Worm (Caenorhabditis elegans): ENCODE data around the gene F54D10.5.

F54D10.5 gene

ce11 chrII:3821248-3821647 is 13.3 kb upstream of the F54D10.5 start, which contains the start of gene F54D10.7:
TSS of gene F54D10.7 (minus strand) at chrII:3821296.
- TF ChIP-seq daf-19 (GFP tag; conservative IDR thresholded peaks at IDR 0.05) (no peak), sdz-12 (GFP tag; optimal IDR thresholded peaks at IDR 0.05) (no peak), F10B5.3 (tag; optimal IDR thresholded peaks at IDR 0.05) (no peak), dve-1 (tag; optimal IDR thresholded peaks at IDR 0.05; ENCODE audit: insufficient read depth) (no peak), dmd-9 (GFP tag; IDR thresholded peaks at IDR 0.05) (no peak), cey-2 (tag; optimal IDR thresholded peaks at IDR 0.05; ENCODE audit: borderline replicate concordance, insufficient read depth) (no peak), Y5F2A.4 (GFP tag; optimal IDR thresholded peaks at IDR 0.05) (no peak), daf-16 (GFP tag; optimal IDR thresholded peaks at IDR 0.05) (no peak), daf-16 (tag; optimal IDR thresholded peaks at IDR 0.05) (no peak), attf-4 (tag; optimal IDR thresholded peaks at IDR 0.05) (no peak), madf-5 (GFP tag; IDR thresholded peaks at IDR 0.05) (no peak), unc-130 (GFP tag; optimal IDR thresholded peaks at IDR 0.05) (no peak), lir-3 (tag; optimal IDR thresholded peaks at IDR 0.05) (no peak), nhr-28 (tag; optimal IDR thresholded peaks at IDR 0.05) (no peak), arid-1 (GFP tag; conservative IDR thresholded peaks at IDR 0.05) (no peak), F49E8.2 (tag; optimal IDR thresholded peaks at IDR 0.05; ENCODE audit: borderline replicate concordance) (no peak), hif-1 (tag; optimal IDR thresholded peaks at IDR 0.05) (no peak)

ce11 chrII:3816251-3816849 is 8.4 kb upstream of the F54D10.5 start, which contains the start of gene fbxa-24:
TSS of gene fbxa-24 (plus strand) at chrII:3816526.
- TF ChIP-seq set-16 (GFP tag; IDR thresholded peaks at IDR 0.05), result peak; percentile 32; the same call in 1 of the 2 replicates
- TF ChIP-seq egl-43 (GFP tag; IDR thresholded peaks at IDR 0.05), result 0 out of 2 replicates have a peak, but pooled peaks have one; percentile 26
- peak; percentile 7 for TF ChIP-seq mxl-3 (GFP tag; optimal IDR thresholded peaks at IDR 0.05)
- TF ChIP-seq aha-1 (tag), result peak; percentile 98
- TF ChIP-seq hmg-1.1 (GFP tag; IDR thresholded peaks at IDR 0.05), result 0 out of 2 replicates have a peak, but pooled peaks have one; percentile 17

ce11 chrII:3815445-3816208 is 7.7 kb upstream of the F54D10.5 start:
- TF ChIP-seq nhr-28 (tag; optimal IDR thresholded peaks at IDR 0.05), result peak; percentile 74
- no peak for TF ChIP-seq ama-1 (optimal IDR thresholded peaks at IDR 0.05)
- peak; percentile 40 for TF ChIP-seq nhr-6 (tag; optimal IDR thresholded peaks at IDR 0.05)
- TF ChIP-seq lin-38 (GFP tag; IDR thresholded peaks at IDR 0.05), result no peak; the same call in 1 of the 2 replicates
- TF ChIP-seq php-3 (GFP tag; IDR thresholded peaks at IDR 0.05), result 0 out of 2 replicates have a peak, but pooled peaks have one; percentile 32
- no peak for TF ChIP-seq lin-39 (tag; optimal IDR thresholded peaks at IDR 0.05)
- TF ChIP-seq Y48G9A.11 (GFP tag; IDR thresholded peaks at IDR 0.05), result no peak
- peak; percentile 38 for TF ChIP-seq mes-2 (tag; optimal IDR thresholded peaks at IDR 0.05; ENCODE audit: poor library complexity, severe bottlenecking)
- TF ChIP-seq daf-12 (tag; optimal IDR thresholded peaks at IDR 0.05), result no peak
- peak in 1 of 2 experiments; percentile 95 for TF ChIP-seq unc-62 (GFP tag; optimal IDR thresholded peaks at IDR 0.05 in 1 of 2)
- TF ChIP-seq unc-62 (tag; optimal IDR thresholded peaks at IDR 0.05), result no peak
- no peak for TF ChIP-seq F49E8.2 (tag; optimal IDR thresholded peaks at IDR 0.05; ENCODE audit: borderline replicate concordance)
- peak in 1 of 2 experiments; percentile 23 for TF ChIP-seq lsy-2 (tag; optimal IDR thresholded peaks at IDR 0.05)
- no peak for TF ChIP-seq mdt-29 (GFP tag; IDR thresholded peaks at IDR 0.05)
- TF ChIP-seq F44E2.7 (GFP tag; IDR thresholded peaks at IDR 0.05), result no peak
- TF ChIP-seq daf-16 (GFP tag; optimal IDR thresholded peaks at IDR 0.05), result no peak
- TF ChIP-seq daf-16 (tag; optimal IDR thresholded peaks at IDR 0.05), result peak; percentile 52
- TF ChIP-seq dmd-6 (GFP tag; IDR thresholded peaks at IDR 0.05), result peak; percentile 57
- no peak for TF ChIP-seq lim-7 (GFP tag; IDR thresholded peaks at IDR 0.05)
- no peak for TF ChIP-seq R02D3.7 (tag; optimal IDR thresholded peaks at IDR 0.05)
- no peak for TF ChIP-seq snpc-1.2 (GFP tag; IDR thresholded peaks at IDR 0.05)
- TF ChIP-seq zag-1 (tag; optimal IDR thresholded peaks at IDR 0.05), result no peak
- TF ChIP-seq lin-1 (GFP tag; IDR thresholded peaks at IDR 0.05), result 0 out of 2 replicates have a peak, but pooled peaks have one; percentile 23
- TF ChIP-seq gei-8 (GFP tag; optimal IDR thresholded peaks at IDR 0.05), result no peak
- TF ChIP-seq lin-15B (tag; optimal IDR thresholded peaks at IDR 0.05), result no peak
- TF ChIP-seq dve-1 (tag; optimal IDR thresholded peaks at IDR 0.05; ENCODE audit: insufficient read depth), result peak; percentile 49
- peak; percentile 45 for TF ChIP-seq hlh-11 (tag; optimal IDR thresholded peaks at IDR 0.05)
- TF ChIP-seq zfp-3 (GFP tag; conservative IDR thresholded peaks at IDR 0.05), result no peak
